Fruit fly (Drosophila melanogaster) whole organism: ENCODE data around the gene CG13081.
A peak's percentile ranks its signal among the peaks of the same experiment; 100 is the strongest.

Source experiments
- CG8478 ChIP-seq: fragments of >200 bp; optimal IDR thresholded peaks from 2 replicates; lab custom pipeline; 2018; ENCODE audit warnings: inconsistent platforms
- Dll ChIP-seq: fragments of >200 bp; optimal IDR thresholded peaks from 2 replicates; lab custom pipeline; 2017
- EcR ChIP-seq, 2 experiments: fragments of >200 bp; optimal IDR thresholded peaks; 2 replicates each; lab custom pipeline; 2017; ENCODE audit warnings: missing biosample characterization in 2 of 2, missing genetic modification characterization in 2 of 2, missing genetic modification reagents in 2 of 2
- pan ChIP-seq: fragments of >200 bp; optimal IDR thresholded peaks from 2 replicates; lab custom pipeline; 2017
- psq ChIP-seq: fragments of >200 bp; optimal IDR thresholded peaks from 2 replicates; lab custom pipeline; 2017
- usp ChIP-seq: fragments of >200 bp; optimal IDR thresholded peaks from 2 replicates; lab custom pipeline; 2017; ENCODE audit warnings: missing biosample characterization, missing genetic modification characterization, mixed read lengths

The CG13081 gene

DNA sequence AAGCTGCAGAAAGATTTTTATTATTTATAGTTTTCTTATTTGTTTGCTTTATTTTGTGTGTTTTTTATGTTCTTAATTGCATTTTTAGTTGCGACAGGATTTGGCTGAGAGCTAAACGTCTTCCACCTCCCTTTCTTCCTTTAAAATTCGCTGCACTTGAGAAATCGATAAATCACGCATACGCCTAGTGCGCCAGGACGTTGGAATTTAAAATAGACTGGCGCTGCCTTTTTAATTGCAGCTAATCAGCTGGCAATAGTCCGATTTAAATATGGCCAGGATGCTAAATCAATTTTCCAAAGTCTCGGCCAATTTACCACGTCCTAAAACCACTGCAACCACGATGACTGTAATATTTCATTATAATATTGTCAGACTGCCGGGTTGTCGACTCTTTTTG, 13.6 kb upstream of the CG13081 start:
- no peak for TF ChIP-seq EcR (GFP tag; optimal IDR thresholded peaks at IDR 0.05; lab: Kevin White, UChicago)

DNA sequence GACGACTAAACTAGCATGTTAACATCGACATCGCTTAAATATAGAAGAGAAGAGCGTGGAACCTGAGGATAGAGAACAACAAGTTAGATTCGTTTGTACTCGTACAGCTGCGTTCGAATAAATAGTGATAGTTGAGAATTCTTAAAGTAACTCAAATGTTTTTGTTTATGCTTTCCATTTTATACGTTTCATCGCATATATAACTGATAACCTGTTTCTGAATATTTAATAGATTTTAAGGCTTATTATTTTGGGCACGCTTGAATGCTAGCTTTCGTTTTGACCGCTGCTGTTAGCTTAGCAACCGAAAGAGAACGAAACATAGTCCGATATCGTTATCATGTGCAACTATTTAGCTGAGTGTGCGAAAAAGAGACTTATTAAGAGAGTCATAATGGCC, 12.1 kb upstream of the CG13081 start:
- TF ChIP-seq EcR (GFP tag; optimal IDR thresholded peaks at IDR 0.05; lab: Kevin White, UChicago) (no peak), pan (lab: Kevin White, UChicago) (no peak), psq (no peak), usp (GFP tag; lab: Kevin White, UChicago) (no peak), Dll (lab: Kevin White, UChicago) (no peak), CG8478 (lab: Kevin White, UChicago) (no peak)

DNA sequence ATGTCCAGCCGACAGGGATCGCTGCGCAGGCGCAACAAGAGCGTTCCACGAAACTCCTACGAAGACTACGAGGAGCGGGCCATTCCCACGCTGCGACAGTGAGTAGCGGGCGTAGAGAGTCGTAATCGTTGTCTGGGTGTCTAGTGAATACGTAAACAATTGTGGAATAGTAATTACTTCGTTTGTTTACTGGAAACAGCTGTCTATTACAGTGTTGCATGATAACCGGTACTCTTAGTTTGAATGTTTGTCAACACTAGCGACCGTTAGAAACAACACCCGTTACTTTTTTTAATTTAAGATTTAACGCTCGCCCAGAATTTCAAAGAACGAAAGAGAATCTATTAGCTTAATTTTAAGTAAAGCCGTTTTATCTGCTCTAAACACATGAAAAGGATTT, 10.3 kb upstream of the CG13081 start, which contains the start of gene CG10165:
Gene CG10165, minus strand, starts transcription at position 214 of the 400 bp plus-strand sequence.
- no peak for TF ChIP-seq Dll (lab: Kevin White, UChicago)
- TF ChIP-seq psq = no peak
- no peak for TF ChIP-seq pan (lab: Kevin White, UChicago)
- no peak for TF ChIP-seq EcR (GFP tag; optimal IDR thresholded peaks at IDR 0.05; lab: Kevin White, UChicago)
- TF ChIP-seq CG8478 (lab: Kevin White, UChicago) = no peak
- TF ChIP-seq usp (GFP tag; lab: Kevin White, UChicago) = no peak

DNA sequence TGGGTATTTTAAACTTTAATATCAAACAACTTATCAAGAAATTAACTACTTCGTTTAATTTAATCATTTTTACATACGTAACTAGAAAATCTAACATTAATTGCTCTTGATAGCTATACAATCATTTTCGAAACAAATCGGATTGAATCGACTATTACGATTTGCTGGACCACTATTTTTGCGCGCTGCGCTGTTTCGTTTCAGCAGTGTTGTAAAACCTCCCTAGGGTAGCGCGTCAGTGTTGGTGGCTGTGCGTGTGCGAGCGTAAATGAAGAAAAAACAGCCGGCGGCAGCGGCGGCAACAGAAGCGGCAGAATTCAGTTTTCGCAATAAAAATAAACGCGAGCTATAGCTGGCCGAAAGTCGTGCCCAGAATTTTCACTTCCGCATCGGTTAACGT, 7.2 kb upstream of the CG13081 start, which contains the start of gene CG33116:
Gene CG33116, plus strand, starts transcription at position 233 of the 400 bp plus-strand sequence.
- no peak for TF ChIP-seq EcR (GFP tag; optimal IDR thresholded peaks at IDR 0.05; lab: Kevin White, UChicago)
- no peak for TF ChIP-seq CG8478 (lab: Kevin White, UChicago)
- TF ChIP-seq Dll (lab: Kevin White, UChicago) = no peak
- no peak for TF ChIP-seq pan (lab: Kevin White, UChicago)
- no peak for TF ChIP-seq usp (GFP tag; lab: Kevin White, UChicago)
- TF ChIP-seq psq = no peak

DNA sequence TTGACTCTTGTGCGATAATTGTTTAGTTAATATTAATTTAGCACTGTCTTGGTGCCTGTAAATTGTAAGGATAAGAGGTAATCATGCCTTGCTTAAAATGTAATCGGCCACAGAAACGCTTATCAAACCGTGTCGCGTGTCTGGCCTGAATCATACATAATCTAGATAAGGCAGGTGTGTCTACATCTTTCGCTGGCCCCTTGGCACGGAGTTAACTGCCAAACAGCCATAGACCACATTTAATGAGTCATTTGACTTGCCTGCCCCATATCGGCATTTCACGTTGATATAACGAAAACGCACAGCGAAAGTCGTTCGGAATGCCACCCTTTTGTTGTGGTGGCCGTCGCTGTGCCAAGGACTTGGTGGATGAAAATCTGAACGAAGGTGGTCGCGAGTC, 5.2 kb upstream of the CG13081 start, which contains the start of gene CG31697:
Gene CG31697, plus strand, starts transcription at position 215 of the 400 bp plus-strand sequence.
- TF ChIP-seq Dll (lab: Kevin White, UChicago) = no peak
- no peak for TF ChIP-seq psq
- no peak for TF ChIP-seq usp (GFP tag; lab: Kevin White, UChicago)
- TF ChIP-seq EcR (GFP tag; optimal IDR thresholded peaks at IDR 0.05; lab: Kevin White, UChicago) = no peak
- no peak for TF ChIP-seq CG8478 (lab: Kevin White, UChicago)
- TF ChIP-seq pan (lab: Kevin White, UChicago) = no peak

DNA sequence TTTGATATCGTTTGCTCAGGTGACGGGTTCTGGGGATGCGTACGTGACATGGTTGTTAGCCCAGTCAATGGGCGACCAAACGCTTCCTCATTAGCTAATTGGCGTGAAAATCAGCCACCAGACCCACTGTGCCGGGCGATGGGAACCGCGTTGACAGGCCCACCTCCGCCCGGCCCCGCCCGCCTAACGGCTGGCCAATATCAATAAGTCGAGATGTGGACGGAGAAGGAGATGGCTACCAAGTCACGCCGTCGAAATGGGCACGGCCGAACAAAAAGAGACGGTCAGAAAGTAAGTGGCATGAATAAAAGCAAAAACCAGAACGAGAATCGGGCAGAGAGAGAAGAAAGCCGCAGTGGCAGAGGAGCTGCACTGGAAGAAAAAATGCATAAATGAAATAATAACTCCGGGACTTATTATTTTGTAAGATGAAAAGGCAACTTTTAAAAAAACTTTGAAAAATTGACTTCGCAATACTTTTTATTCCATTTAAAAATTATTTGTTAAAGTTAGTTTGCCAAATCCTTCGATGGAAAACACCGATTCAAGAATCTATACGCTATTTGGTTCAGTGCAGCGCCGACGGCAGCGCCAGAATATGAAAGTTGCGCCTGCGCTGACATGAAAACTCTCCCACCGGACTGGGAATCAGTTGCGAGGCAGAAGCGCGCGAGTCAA, 2.5 kb upstream of the CG13081 start, which contains the start of gene CG13082:
Gene CG13082, plus strand, starts transcription at position 647 of the 678 bp plus-strand sequence.
- no peak for TF ChIP-seq usp (GFP tag; lab: Kevin White, UChicago)
- TF ChIP-seq pan (lab: Kevin White, UChicago) = no peak
- no peak for TF ChIP-seq psq
- TF ChIP-seq EcR (GFP tag; optimal IDR thresholded peaks at IDR 0.05; lab: Kevin White, UChicago) = no peak
- TF ChIP-seq CG8478 (lab: Kevin White, UChicago) = no peak
- no peak for TF ChIP-seq Dll (lab: Kevin White, UChicago)

DNA sequence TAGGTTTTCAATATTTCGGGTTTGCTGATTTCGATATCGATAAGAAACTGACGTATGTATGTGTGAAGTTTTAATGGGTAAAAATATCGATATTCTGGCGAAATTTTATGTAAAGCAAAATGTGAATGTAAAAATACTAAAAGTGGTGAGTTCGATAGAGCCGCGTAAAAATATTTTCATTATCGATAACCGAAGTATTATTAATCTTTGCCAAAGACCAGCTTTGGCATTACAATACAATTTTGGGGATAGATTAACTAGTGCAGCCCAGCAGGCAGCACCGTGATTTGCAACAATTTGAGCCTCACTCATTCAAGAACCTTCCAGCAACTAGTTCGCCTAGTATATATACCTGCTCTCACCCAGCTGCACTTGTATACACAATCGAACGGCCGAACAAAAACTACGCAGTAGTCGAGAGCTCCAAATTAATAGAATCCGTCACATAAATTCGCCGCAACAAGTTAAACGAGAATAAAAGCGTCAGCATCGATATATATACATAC, 1.9 kb downstream of the CG13081 start:
- TF ChIP-seq pan (lab: Kevin White, UChicago) (no peak), EcR (GFP tag; optimal IDR thresholded peaks at IDR 0.05; lab: Kevin White, UChicago) (no peak), Dll (lab: Kevin White, UChicago) (no peak), usp (GFP tag; lab: Kevin White, UChicago) (no peak), psq (no peak), CG8478 (lab: Kevin White, UChicago) (no peak)

DNA sequence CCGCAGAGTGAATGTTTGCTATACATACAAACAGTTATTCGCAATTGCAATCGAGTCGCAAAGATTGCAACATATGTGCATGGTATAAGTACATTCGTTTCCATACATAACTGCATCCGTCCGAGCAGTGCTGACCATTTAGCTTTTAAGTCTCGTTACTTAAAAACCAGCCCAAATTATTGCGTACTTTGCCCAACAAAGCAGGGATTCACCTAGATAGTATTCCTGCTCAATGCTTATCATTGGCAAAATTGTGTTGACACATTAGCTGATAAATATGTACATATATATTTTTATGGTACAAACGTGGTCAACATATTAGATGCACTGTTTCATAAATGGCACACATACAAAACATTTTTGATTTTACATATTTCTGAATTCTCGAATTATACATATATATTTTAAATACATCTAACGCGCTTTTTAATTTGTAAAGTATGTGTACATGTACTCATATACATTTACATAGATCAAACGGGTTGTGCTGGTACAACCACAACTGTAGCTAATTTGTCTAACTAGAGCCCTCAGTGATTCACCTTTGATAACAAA, 2.7 kb downstream of the CG13081 start:
- TF ChIP-seq psq (no peak), CG8478 (lab: Kevin White, UChicago) (no peak), usp (GFP tag; lab: Kevin White, UChicago) (no peak), pan (lab: Kevin White, UChicago) (no peak), Dll (lab: Kevin White, UChicago) (no peak), EcR (GFP tag; optimal IDR thresholded peaks at IDR 0.05; lab: Kevin White, UChicago) (no peak)

DNA sequence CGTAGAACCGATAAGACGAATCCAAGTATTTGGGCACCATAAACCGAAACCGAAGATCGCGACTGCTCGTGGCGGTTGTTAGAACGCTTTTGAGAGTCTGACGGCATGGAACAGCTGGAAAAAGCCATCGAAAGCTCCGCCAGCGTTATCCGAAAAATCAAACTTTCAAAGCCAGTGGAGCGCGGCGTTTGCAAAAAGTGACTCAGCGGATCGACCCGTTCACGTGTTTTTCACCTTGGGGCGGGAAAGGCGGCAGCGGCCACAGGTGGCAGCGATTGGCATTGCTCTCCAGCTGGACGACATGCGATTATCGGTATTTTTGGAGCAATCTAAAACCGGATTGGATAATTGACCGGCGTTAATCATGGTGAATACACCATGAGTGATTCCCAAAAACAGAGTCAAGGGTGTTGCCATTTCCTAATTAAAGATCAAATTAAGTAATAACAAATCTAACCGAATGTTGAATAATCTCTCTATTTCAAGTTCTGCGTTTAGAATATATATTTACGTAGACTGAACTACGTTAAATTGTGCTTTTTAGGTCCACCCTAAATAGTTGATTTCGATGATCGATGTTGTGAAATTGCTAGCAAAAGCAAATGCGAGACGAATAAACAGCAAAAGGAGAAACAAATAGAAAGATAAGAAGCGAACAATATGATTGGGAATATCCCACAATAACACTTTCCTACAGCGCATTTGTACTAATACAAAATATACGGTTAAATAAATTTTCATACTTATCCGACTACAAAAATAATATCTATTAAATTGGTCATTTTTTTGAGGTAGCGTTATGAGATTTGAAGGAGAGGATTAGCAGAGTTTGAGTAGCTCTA, 6.7 kb downstream of the CG13081 start, which contains the start of gene CG10337:
Gene CG10337, minus strand, starts transcription at position 91 of the 842 bp plus-strand sequence.
- TF ChIP-seq Dll (lab: Kevin White, UChicago) = no peak
- no peak for TF ChIP-seq psq

DNA sequence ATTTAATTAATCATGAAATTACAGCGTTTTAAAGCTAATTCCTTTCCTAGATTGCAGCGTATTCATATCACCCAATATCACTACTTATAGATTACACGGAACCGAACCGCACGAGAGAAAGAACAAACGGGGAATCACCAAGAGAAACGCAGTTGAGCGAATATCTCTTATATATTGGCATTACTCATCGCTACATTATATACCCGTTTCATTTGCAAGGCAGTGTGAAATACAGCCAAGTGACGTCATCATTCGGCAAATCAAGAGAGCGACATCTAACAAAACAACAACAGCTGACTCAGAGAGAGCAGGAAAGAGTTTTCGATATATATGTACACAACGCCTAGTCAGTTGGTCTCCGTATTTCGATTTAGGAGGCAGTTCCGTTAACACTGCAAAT, 7.8 kb downstream of the CG13081 start, which contains the start of gene Tep4:
Gene Tep4, plus strand, starts transcription at position 350 of the 400 bp plus-strand sequence.
- no peak for TF ChIP-seq CG8478 (lab: Kevin White, UChicago)
- no peak for TF ChIP-seq Dll (lab: Kevin White, UChicago)
- no peak for TF ChIP-seq pan (lab: Kevin White, UChicago)
- no peak for TF ChIP-seq usp (GFP tag; lab: Kevin White, UChicago)
- TF ChIP-seq EcR (GFP tag; optimal IDR thresholded peaks at IDR 0.05; lab: Kevin White, UChicago) = no peak
- TF ChIP-seq psq = no peak

DNA sequence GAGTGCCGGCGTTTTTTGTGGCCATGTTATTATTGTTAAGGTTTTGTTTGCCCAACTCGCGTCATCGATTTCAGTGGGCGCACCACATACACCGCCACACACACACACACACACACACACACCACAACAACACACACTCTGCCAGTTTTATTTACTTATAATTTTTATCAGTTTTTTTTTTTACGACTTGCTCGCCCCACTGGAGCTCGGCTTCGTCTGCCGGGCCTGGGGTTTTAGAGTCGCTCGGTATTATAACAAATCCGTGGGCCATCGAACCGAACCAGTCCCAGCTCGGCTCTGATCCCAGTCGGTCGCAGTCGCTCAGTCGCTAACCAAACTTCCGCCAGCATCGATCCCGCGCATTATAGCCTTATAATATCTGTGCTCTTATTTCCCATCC, 9.0 kb downstream of the CG13081 start:
- TF ChIP-seq usp (GFP tag; lab: Kevin White, UChicago) (no peak), Dll (lab: Kevin White, UChicago) (no peak), psq (no peak), CG8478 (lab: Kevin White, UChicago) (no peak), EcR (GFP tag; optimal IDR thresholded peaks at IDR 0.05; lab: Kevin White, UChicago) (peak in 1 of 2 experiments; percentile 73), pan (lab: Kevin White, UChicago) (no peak)
